Fruit fly (Drosophila melanogaster) S2 (cell line): Measurements from ENCODE around the gene Slh.

ENCODE experiments used
- CG8478 ChIP-seq: fragments of >200 bp; optimal IDR thresholded peaks from 2 replicates; lab custom pipeline; 2018
- CTCF ChIP-seq, 2 experiments: fragments of >200 bp; optimal IDR thresholded peaks; 2 replicates each; lab custom pipeline; 2018

Gene Slh

DNA sequence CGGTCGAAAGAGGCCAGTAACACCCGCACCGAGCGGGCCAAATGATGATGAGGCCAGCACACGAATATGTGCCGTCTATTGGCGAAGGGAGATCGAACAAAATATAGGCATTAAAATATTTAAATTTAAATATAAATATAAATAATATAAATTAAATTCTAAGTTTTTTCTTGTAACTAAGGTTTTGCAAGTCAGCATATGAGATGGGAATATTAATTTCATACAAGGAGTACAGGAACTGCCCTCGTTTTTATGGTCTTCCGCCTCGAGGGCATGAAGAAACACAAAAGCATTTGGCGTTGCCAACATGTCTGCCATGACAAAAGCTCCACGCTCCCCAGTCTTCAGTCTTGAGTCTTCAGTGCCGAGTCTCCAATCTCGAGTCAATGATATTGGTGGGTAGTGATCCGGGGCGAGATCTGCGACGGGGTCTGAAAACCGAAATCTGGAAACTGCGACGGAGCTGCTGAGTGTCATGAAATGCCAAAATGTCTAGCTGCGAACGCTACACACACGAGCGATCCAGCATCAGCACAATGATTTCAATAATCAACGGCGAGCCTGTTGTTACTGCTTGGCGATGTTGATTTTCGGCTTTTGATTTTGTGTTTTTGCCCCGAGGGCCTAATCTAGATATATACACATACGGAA lies 24.6 kb downstream of the Slh start:
- TF ChIP-seq CG8478 (lab: Kevin White, UChicago) (no peak), CTCF (optimal IDR thresholded peaks at IDR 0.05; lab: Kevin White, UChicago) (no peak)

DNA sequence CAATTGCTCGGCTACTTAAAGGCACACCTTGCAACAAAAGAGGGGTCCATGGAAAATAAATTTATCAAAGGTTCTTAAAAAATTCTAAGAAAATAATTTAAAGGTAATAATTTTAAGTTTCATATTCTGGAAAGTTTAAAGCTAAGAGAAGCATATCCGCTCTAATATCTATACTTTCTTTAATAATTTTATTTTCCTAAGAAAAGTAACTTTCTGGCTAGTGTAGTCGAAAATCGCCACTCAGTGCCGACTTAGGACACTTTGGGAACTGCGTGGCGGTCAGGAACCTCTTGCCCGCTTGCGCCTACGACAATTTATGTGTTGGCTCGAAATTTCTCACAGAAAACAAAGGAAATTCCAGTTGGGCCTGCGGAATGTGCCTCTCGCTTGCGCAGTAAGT lies 26.1 kb downstream of the Slh start:
- TF ChIP-seq CG8478 (lab: Kevin White, UChicago) (no peak), CTCF (optimal IDR thresholded peaks at IDR 0.05; lab: Kevin White, UChicago) (no peak)

DNA sequence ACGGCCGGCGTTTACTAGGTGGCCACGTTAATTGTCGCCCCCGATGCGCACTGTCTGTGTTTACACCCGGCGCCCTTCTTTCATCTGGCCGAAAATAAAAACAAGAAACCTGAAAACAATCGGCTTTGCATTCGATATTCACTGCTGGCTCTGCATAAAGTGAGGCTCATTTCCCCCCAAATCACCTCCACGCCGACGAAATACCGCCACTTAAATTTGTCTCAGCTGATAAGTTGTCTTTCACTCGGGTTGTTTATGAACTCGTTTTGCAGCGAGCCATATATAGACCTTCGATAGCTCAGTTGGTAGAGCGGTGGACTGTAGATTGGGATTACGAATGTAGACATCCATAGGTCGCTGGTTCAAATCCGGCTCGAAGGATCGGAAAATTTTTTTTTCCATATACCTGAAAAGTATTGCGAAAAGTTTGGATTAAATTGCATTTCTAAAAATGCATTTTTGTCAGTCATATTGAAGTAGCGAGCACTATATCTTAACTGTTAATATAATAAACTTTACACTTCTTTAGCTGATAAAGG lies 30.1 kb downstream of the Slh start:
- TF ChIP-seq CTCF (optimal IDR thresholded peaks at IDR 0.05; lab: Kevin White, UChicago) (no peak), CG8478 (lab: Kevin White, UChicago) (no peak)

DNA sequence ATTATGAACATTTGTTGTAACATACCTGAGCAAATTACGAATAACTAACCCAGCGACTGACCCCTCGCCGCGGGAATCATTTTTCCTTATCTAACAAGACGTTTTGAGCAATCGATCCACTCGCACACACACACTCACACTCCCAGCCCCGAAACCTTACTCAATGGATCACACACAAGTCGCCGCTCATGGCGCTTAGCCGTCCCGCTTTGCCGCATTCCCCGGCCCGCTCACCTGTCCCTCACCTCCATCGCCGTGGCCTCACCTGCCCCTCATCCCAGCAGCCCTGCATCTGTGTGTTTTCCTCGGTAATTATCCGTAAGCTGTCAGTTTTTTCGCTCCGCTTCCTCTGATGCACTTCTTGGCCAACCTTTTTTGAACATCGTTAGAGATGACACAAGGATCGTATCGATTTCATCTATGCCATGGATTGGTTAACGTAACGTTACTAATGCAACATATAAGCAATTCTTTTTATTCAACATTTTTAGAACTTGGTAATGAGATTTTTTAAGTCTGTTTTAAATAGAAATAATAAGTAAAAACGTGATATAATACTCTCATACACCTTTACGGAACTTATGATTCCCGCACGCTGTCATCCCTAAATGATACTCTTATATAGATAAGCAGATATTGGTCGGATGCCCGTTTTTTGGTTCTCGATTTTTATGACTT lies 31.0 kb downstream of the Slh start:
- TF ChIP-seq CG8478 (lab: Kevin White, UChicago), result no peak
- no peak for TF ChIP-seq CTCF (optimal IDR thresholded peaks at IDR 0.05; lab: Kevin White, UChicago)

DNA sequence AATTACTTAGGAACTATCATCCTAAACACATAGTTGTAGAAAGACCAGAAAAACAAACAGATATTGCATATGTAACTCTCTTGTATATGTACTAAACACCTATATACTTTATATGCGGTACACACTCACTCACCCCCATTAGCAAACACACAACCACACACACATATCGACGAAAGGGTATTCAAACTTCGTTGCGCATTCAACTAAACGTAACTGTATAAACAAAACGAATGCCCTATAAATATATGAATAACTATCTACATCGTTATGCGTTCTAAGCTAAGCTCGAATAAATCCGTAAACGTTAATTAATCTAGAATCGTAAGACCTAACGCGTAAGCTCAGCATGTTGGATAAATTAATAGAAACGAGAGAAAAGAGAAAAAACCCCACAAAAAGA lies 33.2 kb downstream of the Slh start:
- TF ChIP-seq CTCF (optimal IDR thresholded peaks at IDR 0.05; lab: Kevin White, UChicago), result no peak

DNA sequence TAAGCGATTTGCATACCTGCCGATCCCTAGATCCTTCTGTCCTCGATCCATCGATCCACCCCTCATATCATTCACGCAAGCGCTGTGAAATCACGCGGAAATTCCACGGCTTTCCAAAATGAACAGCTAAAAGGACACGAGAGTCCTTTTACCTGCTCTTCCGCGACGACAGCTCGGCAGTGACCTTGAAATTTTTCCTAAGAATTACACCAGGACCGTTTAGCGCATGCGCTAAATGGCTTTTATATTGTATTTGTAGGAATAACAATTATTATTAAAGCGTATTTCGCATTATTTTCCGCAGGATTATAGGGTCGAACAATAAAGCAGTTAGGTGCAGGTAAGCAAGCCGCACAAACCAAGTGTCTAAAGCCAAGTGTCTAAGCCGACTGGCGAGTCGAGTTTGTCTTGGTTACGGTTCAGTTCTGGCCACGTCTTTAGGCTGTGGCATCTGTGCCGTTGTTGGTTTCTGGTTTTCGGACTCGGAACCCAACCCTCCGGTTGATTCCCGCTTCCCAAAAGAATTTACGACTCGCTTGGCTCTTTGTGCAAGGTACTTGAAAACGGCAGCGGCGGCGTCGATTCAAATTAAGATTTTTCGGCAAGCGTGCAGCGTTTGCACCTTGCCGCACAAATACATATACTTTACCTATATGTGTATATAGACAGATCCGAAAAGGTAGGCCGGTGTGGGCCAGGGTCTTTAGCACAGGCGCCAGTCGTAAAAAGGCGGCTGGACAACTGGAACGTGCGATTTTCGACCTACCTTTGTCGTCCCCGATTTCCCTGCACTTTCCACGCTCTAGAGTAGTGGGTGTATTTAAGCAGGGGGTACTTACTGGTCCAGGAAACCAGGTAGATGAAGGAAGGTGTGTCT lies 35.7 kb downstream of the Slh start:
- no peak for TF ChIP-seq CTCF (optimal IDR thresholded peaks at IDR 0.05; lab: Kevin White, UChicago)
- no peak for TF ChIP-seq CG8478 (lab: Kevin White, UChicago)

DNA sequence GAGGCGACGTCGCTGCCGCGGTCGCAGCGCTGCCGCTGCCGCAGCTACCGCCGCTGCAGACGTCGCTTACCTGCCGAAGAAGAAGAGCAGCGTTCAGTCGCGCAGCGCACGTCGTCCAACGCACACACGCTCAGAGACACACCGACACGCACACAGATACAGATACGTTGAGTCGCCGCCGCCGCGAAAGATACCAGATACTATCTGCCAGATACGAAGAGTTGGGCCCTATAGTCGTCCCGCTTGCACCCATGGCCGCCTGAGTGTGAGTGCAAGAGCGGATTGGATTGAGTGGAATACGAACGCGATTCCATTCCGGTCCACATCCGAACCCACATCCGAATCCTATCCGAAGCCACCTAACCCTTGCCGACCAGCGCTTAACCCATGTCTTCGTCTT lies 37.8 kb downstream of the Slh start:
- TF ChIP-seq CTCF (optimal IDR thresholded peaks at IDR 0.05; lab: Kevin White, UChicago) (no peak), CG8478 (lab: Kevin White, UChicago) (no peak)

DNA sequence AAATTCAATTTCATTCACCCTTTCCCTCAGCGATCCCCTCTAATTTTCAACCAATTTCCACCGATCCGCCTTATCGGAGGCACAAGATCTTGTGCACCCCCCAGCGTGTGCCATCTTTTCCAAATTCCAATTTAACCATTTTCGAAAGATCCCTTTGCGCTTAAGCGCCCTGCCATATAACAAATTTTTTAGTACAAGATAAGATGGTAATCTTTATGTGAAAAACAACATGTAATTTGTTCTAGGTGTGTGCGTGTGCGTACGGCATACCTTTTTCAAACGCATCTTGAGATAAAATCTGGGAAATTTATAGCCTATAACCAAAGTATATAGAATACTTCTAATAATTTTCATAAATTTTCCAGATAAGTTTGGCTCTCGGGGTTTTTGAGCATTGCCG lies 38.7 kb downstream of the Slh start:
- no peak for TF ChIP-seq CTCF (optimal IDR thresholded peaks at IDR 0.05; lab: Kevin White, UChicago)
- no peak for TF ChIP-seq CG8478 (lab: Kevin White, UChicago)

DNA sequence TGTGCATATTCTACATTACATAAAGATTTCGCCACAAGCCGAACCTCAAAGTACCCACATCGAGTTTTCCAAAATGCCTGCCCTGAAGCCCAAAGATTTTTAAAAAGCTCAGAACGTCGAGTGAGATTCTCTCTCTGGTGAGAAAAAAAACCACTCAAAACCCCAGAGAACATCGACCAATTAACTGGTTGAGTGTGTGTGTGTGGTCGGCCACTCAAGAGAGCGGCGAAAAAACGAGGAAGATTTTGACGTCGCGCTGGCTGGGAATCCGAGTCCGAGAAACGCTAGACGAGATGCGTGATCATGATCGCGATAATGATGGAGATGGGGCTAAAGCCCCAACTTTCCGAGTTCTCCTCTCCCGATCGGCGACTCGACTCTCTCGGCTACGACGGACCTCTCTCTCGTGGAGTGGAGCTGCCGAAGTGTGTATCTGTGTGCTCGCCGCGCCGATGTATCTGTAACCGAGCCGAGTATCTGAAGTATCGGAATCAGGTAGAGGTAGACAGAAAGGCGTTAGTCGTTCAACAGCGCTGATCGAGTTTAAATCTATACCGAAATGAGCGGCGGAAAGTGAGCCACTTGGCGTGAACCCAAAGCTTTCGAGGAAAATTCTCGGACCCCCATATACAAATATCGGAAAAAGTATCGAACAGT lies 41.6 kb downstream of the Slh start:
- TF ChIP-seq CTCF (optimal IDR thresholded peaks at IDR 0.05; lab: Kevin White, UChicago) (no peak), CG8478 (lab: Kevin White, UChicago) (no peak)

DNA sequence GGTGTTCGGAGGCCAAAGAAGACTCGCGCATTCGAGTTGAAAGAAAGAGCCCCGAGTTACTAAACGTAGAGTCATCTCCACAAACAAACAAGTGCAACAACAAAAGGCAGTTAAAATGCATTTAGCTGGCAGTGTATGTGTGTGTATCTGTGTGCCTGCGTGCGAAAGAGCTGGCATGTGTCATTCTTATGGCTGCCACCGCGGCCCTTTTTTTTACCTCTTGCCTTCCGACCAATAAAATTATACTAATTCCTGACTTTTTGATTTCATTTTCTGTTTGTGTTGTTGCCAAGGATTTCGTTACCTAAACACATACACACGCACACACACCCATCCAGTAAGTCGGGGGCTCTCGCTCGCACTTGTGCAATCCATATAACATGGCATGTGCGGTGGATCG lies 42.8 kb downstream of the Slh start:
- TF ChIP-seq CG8478 (lab: Kevin White, UChicago) (no peak), CTCF (optimal IDR thresholded peaks at IDR 0.05; lab: Kevin White, UChicago) (no peak)

DNA sequence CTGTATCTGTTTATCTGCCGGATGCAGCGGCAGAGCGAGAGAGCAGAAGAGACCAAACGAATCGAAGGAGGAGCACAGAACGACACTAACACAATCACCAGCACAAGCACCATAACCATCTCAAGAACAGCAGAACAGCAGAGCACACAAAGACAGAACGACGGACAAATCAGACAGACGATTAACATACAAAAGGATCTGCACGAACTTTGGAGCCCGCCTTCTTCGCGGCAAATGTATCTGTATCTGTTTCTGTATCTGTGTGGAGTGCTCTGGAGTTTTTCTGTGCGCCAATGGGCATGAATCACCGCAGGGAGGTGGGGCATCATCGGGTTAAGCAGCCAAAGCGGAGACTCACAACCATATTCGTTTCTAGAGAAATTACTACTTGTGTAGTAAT lies 44.0 kb downstream of the Slh start:
- no peak for TF ChIP-seq CG8478 (lab: Kevin White, UChicago)
- no peak for TF ChIP-seq CTCF (optimal IDR thresholded peaks at IDR 0.05; lab: Kevin White, UChicago)

DNA sequence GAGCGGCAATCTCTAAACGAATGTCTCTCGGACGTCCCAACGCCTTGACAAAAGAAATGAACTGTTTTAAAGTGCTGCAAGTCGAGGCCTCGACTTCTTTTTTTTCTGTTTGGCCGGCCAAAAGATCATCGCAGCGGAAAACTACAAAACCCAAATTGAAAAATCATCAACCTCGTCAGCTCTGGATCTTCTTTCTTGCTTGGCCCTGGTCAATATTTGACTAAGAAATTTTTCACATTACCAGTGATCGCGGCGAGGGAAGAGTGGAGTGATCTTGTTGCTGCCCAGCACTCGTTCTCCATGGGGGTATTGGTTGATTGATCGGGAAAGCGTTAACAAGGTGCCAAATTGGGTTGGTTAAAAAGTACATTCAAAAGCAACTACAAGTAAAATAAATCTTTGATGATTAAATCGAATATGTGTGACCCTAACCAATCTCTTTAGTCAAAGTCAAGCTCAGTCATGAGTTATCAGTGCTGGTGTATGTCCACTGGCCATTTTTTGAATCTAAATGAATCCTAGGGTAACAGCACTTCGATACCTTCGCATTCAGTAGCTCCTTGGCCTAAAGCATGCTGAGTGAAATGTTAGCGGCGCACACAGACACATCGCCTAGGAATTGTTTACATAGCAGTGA lies 53.7 kb downstream of the Slh start:
- TF ChIP-seq CTCF (optimal IDR thresholded peaks at IDR 0.05; lab: Kevin White, UChicago) (no peak), CG8478 (lab: Kevin White, UChicago) (no peak)
